Fruit fly (Drosophila melanogaster) Kc167 (cell line): ENCODE results near the gene Tpr2.

ENCODE experiments used
- h ChIP-seq: fragments of >200 bp; optimal IDR thresholded peaks from 3 replicates; lab custom pipeline; 2018; ENCODE audit warnings: missing external identifiers
- psq ChIP-seq: fragments of >200 bp; optimal IDR thresholded peaks from 2 replicates; lab custom pipeline; 2017; ENCODE audit warnings: missing external identifiers

DNA sequence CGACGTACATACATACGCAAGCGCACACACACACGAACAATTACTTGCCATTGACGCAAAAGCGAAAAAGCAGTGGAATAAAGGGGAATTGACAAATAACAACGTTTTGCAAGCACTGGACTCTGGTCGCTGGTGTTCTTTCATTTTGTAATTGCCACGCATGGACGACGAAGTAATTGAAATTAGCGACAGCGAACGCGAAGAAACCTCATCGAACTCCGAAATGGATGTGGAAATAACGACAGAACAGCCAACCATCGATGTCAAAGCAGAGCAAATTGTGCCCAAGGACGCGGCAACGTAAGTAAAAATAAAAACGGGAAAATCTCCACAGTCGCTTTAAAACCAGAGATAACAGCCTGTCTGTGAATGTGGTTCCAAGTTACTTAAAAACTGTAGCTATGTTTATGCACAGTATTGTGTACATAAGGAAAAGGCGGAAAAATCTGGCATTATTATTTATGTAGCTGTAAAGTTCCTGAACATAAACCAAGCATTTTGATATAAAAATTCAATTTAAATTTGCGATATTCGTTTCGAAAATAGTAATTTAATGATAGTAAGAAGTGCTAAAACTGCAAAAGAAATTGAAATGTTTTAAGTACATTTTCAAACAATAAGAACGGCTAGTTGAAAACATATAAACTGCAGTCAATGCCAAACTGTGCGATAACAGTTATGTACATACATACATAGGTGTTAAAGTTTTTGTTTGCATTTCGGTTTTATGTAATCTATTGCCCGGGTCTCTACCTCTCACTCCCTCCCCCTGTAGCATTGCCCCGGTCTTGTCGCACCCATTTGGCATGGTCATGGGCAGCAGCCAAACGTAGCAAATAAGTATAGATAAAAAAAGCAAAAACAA is 644 bp downstream of the Tpr2 start:
- TF ChIP-seq psq (lab: Kevin White, UChicago) (no peak), h (lab: Kevin White, UChicago) (no peak)
